Fruit fly (Drosophila melanogaster): ENCODE data around the gene Capr.

The Capr gene

dm6 chr3L:18672986-18673633 is at the start of gene Capr:
Gene Capr, minus strand, starts transcription at chr3L:18673324.
- peak; percentile 37 to 46 for TF ChIP-seq CTCF (optimal IDR thresholded peaks at IDR 0.05)
- TF ChIP-seq CG8478 (optimal IDR thresholded peaks at IDR 0.05), result no peak

- no peak for TF ChIP-seq CTCF (optimal IDR thresholded peaks at IDR 0.05)
- TF ChIP-seq CG8478 (optimal IDR thresholded peaks at IDR 0.05), result no peak
Measured at dm6 chr3L:18698312-18698711, 25.2 kb upstream of the Capr start, which contains the start of gene Dic4. Gene Dic4, minus strand, starts transcription at chr3L:18698412.

dm6 chr3L:18693887-18694286 is 20.8 kb upstream of the Capr start, which contains the start of gene CG6893:
Gene CG6893, plus strand, starts transcription at chr3L:18694187.
- no peak for TF ChIP-seq CTCF (optimal IDR thresholded peaks at IDR 0.05)
- no peak for TF ChIP-seq CG8478 (optimal IDR thresholded peaks at IDR 0.05)

- no peak for TF ChIP-seq CTCF (optimal IDR thresholded peaks at IDR 0.05)
- no peak for TF ChIP-seq CG8478 (optimal IDR thresholded peaks at IDR 0.05)
Measured at dm6 chr3L:18686220-18686801, 13.2 kb upstream of the Capr start, which contains the start of gene Cyp12c1. Gene Cyp12c1, minus strand, starts transcription at chr3L:18686319.

dm6 chr3L:18683846-18684245 is 10.7 kb upstream of the Capr start, which contains the start of gene Chmp1:
Gene Chmp1, minus strand, starts transcription at chr3L:18684061.
- TF ChIP-seq CTCF (optimal IDR thresholded peaks at IDR 0.05) (no peak), CG8478 (optimal IDR thresholded peaks at IDR 0.05) (no peak)

dm6 chr3L:18681550-18682217 is 8.6 kb upstream of the Capr start, which contains the start of the genes Sgf11 and CG32202:
Gene Sgf11, minus strand, starts transcription at chr3L:18681836.
Gene CG32202, plus strand, starts transcription at chr3L:18682184.
- TF ChIP-seq CG8478 (optimal IDR thresholded peaks at IDR 0.05) (no peak), CTCF (optimal IDR thresholded peaks at IDR 0.05) (no peak)

dm6 chr3L:18675363-18675866 is 2.3 kb upstream of the Capr start, which contains the start of the genes GNBP2 and GNBP1:
Gene GNBP2, minus strand, starts transcription at chr3L:18675413.
Gene GNBP1, plus strand, starts transcription at chr3L:18675800.
- no peak for TF ChIP-seq CG8478 (optimal IDR thresholded peaks at IDR 0.05)
- TF ChIP-seq CTCF (optimal IDR thresholded peaks at IDR 0.05), result no peak

- TF ChIP-seq CG8478 (optimal IDR thresholded peaks at IDR 0.05), result no peak
- TF ChIP-seq CTCF (optimal IDR thresholded peaks at IDR 0.05), result no peak
Measured at dm6 chr3L:18672203-18672602, 921 bp downstream of the Capr start.

dm6 chr3L:18669874-18670273 is 3.2 kb downstream of the Capr start:
- no peak for TF ChIP-seq CG8478 (optimal IDR thresholded peaks at IDR 0.05)
- TF ChIP-seq CTCF (optimal IDR thresholded peaks at IDR 0.05), result no peak

dm6 chr3L:18667115-18667514 is 6.0 kb downstream of the Capr start, which contains the start of gene CG42495:
Gene CG42495, plus strand, starts transcription at chr3L:18667361.
- TF ChIP-seq CTCF (optimal IDR thresholded peaks at IDR 0.05) (peak; percentile 85 to 92), CG8478 (optimal IDR thresholded peaks at IDR 0.05) (no peak)

dm6 chr3L:18665594-18665993 is 7.5 kb downstream of the Capr start:
- TF ChIP-seq CG8478 (optimal IDR thresholded peaks at IDR 0.05) (no peak), CTCF (optimal IDR thresholded peaks at IDR 0.05) (no peak)

dm6 chr3L:18653737-18654136 is 19.4 kb downstream of the Capr start:
- TF ChIP-seq CG8478 (optimal IDR thresholded peaks at IDR 0.05) (no peak), CTCF (optimal IDR thresholded peaks at IDR 0.05) (no peak)

dm6 chr3L:18643222-18643621 is 29.9 kb downstream of the Capr start:
- TF ChIP-seq CG8478 (optimal IDR thresholded peaks at IDR 0.05) (no peak), CTCF (optimal IDR thresholded peaks at IDR 0.05) (no peak)

- no peak for TF ChIP-seq CTCF (optimal IDR thresholded peaks at IDR 0.05)
- TF ChIP-seq CG8478 (optimal IDR thresholded peaks at IDR 0.05), result no peak
Measured at dm6 chr3L:18640584-18641527, 32.3 kb downstream of the Capr start.
